Worm (Caenorhabditis elegans) whole organism, L4/young adult: ENCODE data around the gene cdc-48.2.
A peak's percentile ranks its signal among the peaks of the same experiment; 100 is the strongest.

ENCODE experiments used
- W03F9.2 ChIP-seq: fragments of 150-350 bp; optimal IDR thresholded peaks from 2 replicates; lab custom pipeline; 2014; ENCODE audit warnings: missing biosample characterization, missing genetic modification characterization
- dao-5 ChIP-seq: sonication (generic microtip); optimal IDR thresholded peaks from 2 replicates; lab custom pipeline; 2016; ENCODE audit warnings: missing genotype, missing genetic modification characterization, moderate library complexity, missing compliant biosample characterization
- him-1 ChIP-seq: sonication (generic microtip); optimal IDR thresholded peaks from 2 replicates; lab custom pipeline; 2016; ENCODE audit warnings: missing genotype, missing genetic modification reagents, missing genetic modification characterization, missing compliant biosample characterization

Gene cdc-48.2

DNA sequence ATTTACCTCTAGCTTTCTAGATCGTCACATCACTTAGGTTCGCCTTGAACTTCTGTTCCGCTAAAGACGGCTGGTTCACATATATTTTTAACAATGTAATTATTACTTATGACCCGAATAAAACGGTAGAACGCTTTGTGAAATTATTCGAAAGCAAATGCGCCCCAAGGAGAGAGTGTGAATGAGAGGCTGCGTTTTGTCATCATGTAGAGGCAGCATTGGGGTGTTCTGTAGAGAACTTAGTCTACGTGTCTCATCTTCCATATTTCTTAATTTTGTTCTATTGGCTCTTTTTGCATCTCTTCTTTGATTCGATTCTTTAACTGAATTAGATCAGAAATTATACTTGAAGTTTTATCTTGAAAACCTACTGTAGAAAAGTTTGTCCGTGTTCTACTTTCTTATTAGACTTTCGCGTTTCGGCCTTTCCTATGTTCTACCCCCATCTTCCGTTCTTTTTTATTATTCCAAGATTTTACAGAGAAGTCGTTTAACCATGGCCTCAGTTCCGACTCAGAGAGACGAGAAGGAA lies at the start of gene cdc-48.2:
Gene cdc-48.2 (plus strand): TSS at position 482 of the 532 bp plus-strand sequence.
- TF ChIP-seq dao-5 (tag; lab: Kevin White, UChicago), result no peak

- TF ChIP-seq W03F9.2 (peak; percentile 41), him-1 (no peak)
Observed at ce11 chrII:8091528-8091927, 46.8 kb upstream of the cdc-48.2 start.

DNA sequence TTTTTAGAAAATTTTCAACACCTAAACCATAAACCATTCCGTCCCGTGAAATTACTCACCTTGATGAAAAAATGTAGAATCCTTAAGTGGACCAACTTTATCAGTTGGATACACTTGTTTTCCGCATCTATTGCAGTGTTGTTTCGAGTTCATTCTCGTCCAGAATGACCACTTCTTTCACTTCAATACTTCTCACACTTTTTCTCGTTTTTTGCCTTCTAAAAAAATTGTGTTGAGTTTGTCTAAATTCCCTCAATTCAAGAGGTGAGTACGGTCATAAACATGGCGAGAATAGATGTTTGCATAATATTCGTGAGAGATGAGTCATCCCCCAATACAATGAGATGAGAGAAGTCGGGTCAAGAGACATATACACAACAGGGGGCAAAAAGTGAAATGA lies 45.8 kb upstream of the cdc-48.2 start, which contains the start of gene ltd-1:
Gene ltd-1 (minus strand): TSS at position 218 of the 400 bp plus-strand sequence.
- no peak for TF ChIP-seq dao-5 (tag; lab: Kevin White, UChicago)
- TF ChIP-seq W03F9.2, result no peak
- TF ChIP-seq him-1, result no peak

DNA sequence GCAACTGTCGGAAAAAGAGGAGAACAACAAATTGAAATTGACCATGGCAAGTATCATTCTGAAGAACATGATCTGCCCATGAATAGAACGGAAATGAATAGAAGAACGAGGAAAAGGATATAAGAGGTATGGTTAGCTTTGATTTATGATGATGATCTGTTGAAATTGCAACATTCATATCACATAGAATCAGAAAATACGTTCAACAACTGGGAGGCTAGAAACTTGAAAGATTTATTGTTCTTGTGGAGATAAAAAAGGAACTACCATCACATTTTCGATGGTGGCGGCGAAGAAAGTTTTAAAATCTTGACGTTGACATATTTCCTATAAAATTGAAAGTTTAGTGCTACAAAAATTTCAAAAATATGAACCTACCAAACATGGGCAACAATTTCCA lies 45.0 kb upstream of the cdc-48.2 start:
- TF ChIP-seq W03F9.2 (no peak), dao-5 (tag; lab: Kevin White, UChicago) (no peak), him-1 (no peak)

DNA sequence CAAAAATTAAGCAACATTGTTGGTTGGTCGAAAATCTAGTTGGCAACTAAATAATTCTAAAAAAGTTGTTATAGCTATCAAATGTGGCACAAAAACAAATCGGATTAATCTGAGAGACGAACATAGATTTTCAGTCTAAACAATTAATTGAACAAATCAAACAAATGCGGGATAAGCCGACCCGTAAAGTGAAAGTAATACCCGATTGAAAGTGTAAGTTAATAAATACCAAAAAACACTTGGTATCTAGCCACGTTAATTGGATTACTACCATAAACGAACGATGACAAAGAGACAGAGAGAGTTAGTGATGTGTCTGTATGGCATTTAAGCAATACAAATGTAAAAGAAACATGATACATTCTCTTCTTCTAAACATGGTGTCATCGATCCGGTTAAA lies 44.4 kb upstream of the cdc-48.2 start:
- no peak for TF ChIP-seq him-1
- TF ChIP-seq dao-5 (tag; lab: Kevin White, UChicago), result no peak
- no peak for TF ChIP-seq W03F9.2

DNA sequence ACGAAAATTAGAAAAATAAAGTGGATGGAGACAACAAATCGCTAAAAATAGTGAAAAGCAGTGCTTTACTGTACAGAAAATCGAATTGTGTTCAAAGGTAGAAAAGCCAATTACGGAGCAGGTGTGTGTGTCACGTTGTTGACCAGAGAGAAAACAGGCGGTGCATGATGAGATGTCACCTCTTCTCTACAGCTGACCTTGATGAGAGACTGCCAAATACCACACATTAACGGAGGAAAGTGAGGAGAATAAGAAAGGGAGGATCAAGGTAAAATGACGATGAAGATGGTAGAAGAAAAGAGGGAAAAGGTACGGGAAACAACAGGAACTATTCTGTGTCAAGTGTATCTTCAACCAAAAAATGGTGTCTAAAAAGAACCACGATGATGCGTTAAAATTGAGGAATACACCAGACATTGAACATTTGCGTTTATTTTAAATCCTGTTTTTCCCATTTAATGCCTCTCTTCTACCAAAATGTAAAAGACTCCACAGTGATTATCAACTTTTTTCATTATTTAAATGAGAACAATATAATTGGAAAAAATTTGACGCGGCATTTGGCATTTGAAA lies 39.0 kb upstream of the cdc-48.2 start:
- no peak for TF ChIP-seq W03F9.2
- no peak for TF ChIP-seq him-1
- no peak for TF ChIP-seq dao-5 (tag; lab: Kevin White, UChicago)

ce11 chrII:8102041-8102440 lies 36.3 kb upstream of the cdc-48.2 start, which contains the start of gene sre-2:
Gene sre-2, minus strand, starts transcription at chrII:8102141.
- TF ChIP-seq him-1, result no peak
- no peak for TF ChIP-seq dao-5 (tag; lab: Kevin White, UChicago)
- no peak for TF ChIP-seq W03F9.2

DNA sequence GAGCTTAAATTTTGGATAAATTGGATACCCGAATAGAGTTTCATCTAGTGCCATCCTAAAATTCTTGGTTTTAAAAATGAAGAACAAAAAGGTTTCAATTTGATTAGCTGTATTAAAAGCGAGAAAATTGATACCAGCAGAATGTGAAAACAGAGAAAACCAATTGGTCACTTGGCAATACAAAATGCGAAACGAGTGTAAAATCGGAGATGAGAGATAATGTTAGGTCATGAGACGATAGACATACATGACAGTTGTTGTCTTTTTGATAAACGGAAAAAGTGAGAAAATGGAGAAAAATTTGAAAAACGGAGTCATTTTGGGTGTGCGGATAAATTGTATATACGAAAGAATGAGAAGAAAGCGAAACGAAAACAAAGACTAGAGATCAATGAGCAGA lies 33.3 kb upstream of the cdc-48.2 start, which contains the start of gene sfxn-5:
Gene sfxn-5 (minus strand): TSS at position 55 of the 400 bp plus-strand sequence.
- TF ChIP-seq him-1, result no peak
- no peak for TF ChIP-seq dao-5 (tag; lab: Kevin White, UChicago)

DNA sequence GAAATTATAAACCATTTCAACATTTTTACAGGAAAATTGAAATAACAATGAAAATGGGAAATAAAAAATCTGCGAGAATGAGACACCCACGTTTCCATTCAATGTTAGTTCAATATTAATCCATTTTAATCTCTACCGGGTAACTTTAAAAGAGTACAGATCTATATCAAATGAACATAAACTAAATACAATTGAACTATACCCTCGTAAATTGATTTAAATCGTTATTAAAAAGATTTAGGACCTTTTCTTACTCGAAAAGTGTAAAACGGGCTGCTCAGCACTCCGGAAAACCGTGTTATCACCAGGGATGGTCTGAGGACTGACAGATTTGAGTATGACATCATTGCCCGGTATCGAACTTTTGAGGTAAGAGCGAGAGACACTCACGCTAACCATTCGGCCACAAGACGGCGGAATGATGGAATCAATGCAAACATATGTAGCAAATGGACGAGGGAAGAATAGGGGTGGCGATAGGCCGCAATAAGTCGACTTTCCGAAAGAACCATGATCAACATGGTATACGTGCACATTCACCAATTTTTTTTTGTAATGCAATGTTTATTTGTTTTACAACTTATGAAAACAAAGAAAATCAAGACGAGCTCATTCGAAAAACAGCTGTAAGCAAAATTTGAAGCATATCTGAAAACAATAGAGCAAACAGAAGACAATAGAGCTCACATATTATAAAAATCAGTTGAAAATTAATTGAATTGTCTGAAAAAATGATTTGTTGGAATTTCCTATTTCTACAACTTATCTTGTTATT lies 31.2 kb upstream of the cdc-48.2 start, which contains the start of the genes chst-1 and C41C4.9:
Gene chst-1 (minus strand): TSS at position 51 of the 775 bp plus-strand sequence.
Gene C41C4.9 (plus strand): TSS at position 725 of the 775 bp plus-strand sequence.
- TF ChIP-seq W03F9.2 (no peak), him-1 (peak; percentile 19), dao-5 (tag; lab: Kevin White, UChicago) (peak; percentile 90)

DNA sequence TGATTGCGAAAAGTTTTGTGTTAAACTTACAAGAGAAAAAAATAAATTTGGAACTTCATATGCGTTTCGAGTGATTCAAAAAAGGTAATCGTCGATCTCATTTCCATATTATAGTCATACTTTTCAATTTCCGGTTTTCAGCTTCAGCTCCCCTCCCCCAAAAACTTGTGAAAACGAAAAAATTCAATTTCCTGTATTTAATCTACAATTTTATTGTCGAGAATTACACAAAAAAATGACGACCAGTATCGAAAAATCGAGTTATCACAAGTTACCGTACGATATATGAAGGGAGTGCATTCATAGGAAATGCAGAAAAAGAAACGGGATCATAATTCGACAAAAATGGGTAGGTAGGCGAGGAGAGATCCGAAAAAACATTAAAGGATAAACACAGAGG lies 26.2 kb upstream of the cdc-48.2 start, which contains the start of gene lron-4:
Gene lron-4 (minus strand): TSS at position 101 of the 400 bp plus-strand sequence.
- TF ChIP-seq W03F9.2 (no peak), him-1 (no peak), dao-5 (tag; lab: Kevin White, UChicago) (no peak)

- TF ChIP-seq W03F9.2, result no peak
- no peak for TF ChIP-seq him-1
- TF ChIP-seq dao-5 (tag; lab: Kevin White, UChicago), result no peak
Observed at ce11 chrII:8116159-8116558, 22.1 kb upstream of the cdc-48.2 start, which contains the start of gene unc-105. Gene unc-105, plus strand, starts transcription at chrII:8116459.

ce11 chrII:8117426-8117825 lies 20.9 kb upstream of the cdc-48.2 start:
- no peak for TF ChIP-seq W03F9.2
- no peak for TF ChIP-seq dao-5 (tag; lab: Kevin White, UChicago)

DNA sequence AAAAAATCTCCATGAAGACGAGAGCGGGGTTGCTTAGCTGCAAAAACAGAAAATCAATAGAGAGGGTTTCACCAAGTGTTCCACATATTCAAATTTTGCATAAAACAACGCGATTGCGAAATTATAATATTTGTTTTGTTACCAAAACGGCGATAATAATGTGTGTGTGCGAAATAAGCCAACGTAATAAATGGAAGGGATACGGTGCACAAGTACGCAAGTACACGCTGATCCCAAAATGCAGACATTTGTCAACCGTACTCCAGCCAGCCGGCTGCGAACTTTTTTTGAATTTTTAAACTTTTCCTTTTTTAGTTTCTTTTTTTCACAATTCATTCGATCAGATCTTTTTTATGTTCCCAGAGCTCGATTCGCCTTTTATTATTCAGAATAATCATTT lies 13.4 kb upstream of the cdc-48.2 start, which contains the start of gene ire-1:
Gene ire-1 (minus strand): TSS at position 44 of the 400 bp plus-strand sequence.
- TF ChIP-seq him-1 (no peak), dao-5 (tag; lab: Kevin White, UChicago) (no peak), W03F9.2 (peak; percentile 70)

ce11 chrII:8125439-8125838 lies 12.9 kb upstream of the cdc-48.2 start:
- no peak for TF ChIP-seq dao-5 (tag; lab: Kevin White, UChicago)
- no peak for TF ChIP-seq W03F9.2
- no peak for TF ChIP-seq him-1

ce11 chrII:8126132-8126531 lies 12.2 kb upstream of the cdc-48.2 start:
- TF ChIP-seq him-1 (no peak), W03F9.2 (peak; percentile 49)
